Worm (Caenorhabditis elegans) whole organism, L4 larva: ENCODE measurements around the gene plc-4.

Experiments
- F26F4.8 ChIP-seq: fragments of 200-800 bp; sonication (Bioruptor generic); conservative IDR thresholded peaks from 2 replicates; pipeline ENCODE4 v1.3.6; 2022; ENCODE audit warnings: missing genetic modification characterization, missing compliant biosample characterization
- F49E8.2 ChIP-seq: sonication (generic microtip); optimal IDR thresholded peaks from 2 replicates; lab custom pipeline; 2016; ENCODE audit warnings: missing compliant biosample characterization, mild to moderate bottlenecking, missing genetic modification characterization, borderline replicate concordance
- R02D3.7 ChIP-seq: fragments of 150-350 bp; sonication (generic microtip); optimal IDR thresholded peaks from 3 replicates; lab custom pipeline; 2014; ENCODE audit warnings: missing biosample characterization, missing genetic modification characterization
- T20F7.1 ChIP-seq: fragments of 200-800 bp; sonication (Bioruptor generic); optimal IDR thresholded peaks from 2 replicates; lab custom pipeline; 2018; ENCODE audit warnings: mild to moderate bottlenecking, missing genetic modification characterization, missing compliant biosample characterization
- T26A8.4 ChIP-seq: fragments of 200-800 bp; sonication (Bioruptor generic); IDR thresholded peaks from 2 replicates; pipeline ENCODE4 v1.3.6; 2022; ENCODE audit warnings: missing genetic modification characterization, missing compliant biosample characterization
- Y48G9A.11 ChIP-seq: fragments of 200-800 bp; sonication (Bioruptor generic); IDR thresholded peaks from 2 replicates; pipeline ENCODE4 v1.3.6; 2022; ENCODE audit warnings: missing genetic modification reagents, missing genetic modification characterization, missing compliant biosample characterization
- Y75B8A.6 ChIP-seq: fragments of 200-800 bp; sonication (Bioruptor generic); IDR thresholded peaks from 2 replicates; pipeline ENCODE4 v1.3.6; 2022; ENCODE audit warnings: missing genetic modification reagents, missing genetic modification characterization, missing compliant biosample characterization
- ZK337.2 ChIP-seq: fragments of 200-800 bp; sonication (Bioruptor generic); IDR thresholded peaks from 2 replicates; pipeline ENCODE4 v1.3.6; 2022; ENCODE audit warnings: missing genetic modification reagents, missing genetic modification characterization, missing compliant biosample characterization
- ZK546.5 ChIP-seq, 2 experiments: sonication (generic microtip); optimal IDR thresholded peaks; 2 replicates each; lab custom pipeline; 2017; ENCODE audit warnings: missing biosample characterization in 2 of 2, missing genetic modification characterization in 2 of 2
- aha-1 ChIP-seq: fragments of 150-350 bp; peaks from one replicate; lab custom pipeline; 2014; ENCODE audit warnings: missing biosample characterization, missing genetic modification characterization
- ceh-20 ChIP-seq: fragments of 200-800 bp; sonication (Bioruptor generic); IDR thresholded peaks from 2 replicates; pipeline ENCODE4 v1.3.6; 2022; ENCODE audit warnings: missing genetic modification reagents, missing genetic modification characterization, missing compliant biosample characterization
- ceh-44 ChIP-seq: fragments of 200-800 bp; sonication (Bioruptor generic); IDR thresholded peaks from 2 replicates; pipeline ENCODE4 v1.3.6; 2022; ENCODE audit warnings: missing genetic modification reagents, missing genetic modification characterization, missing compliant biosample characterization
- ctbp-1 ChIP-seq: fragments of 200-800 bp; sonication (Bioruptor generic); IDR thresholded peaks from 2 replicates; pipeline ENCODE4 v1.3.6; 2022; ENCODE audit warnings: missing genetic modification reagents, missing genetic modification characterization, missing compliant biosample characterization
- dmd-6 ChIP-seq: fragments of 200-800 bp; sonication (Bioruptor generic); IDR thresholded peaks from 2 replicates; pipeline ENCODE4 v1.3.6; 2022; ENCODE audit warnings: missing genetic modification reagents, missing genetic modification characterization, missing compliant biosample characterization
- dpl-1 ChIP-seq: fragments of 150-350 bp; optimal IDR thresholded peaks from 2 replicates; lab custom pipeline; 2014; ENCODE audit warnings: missing biosample characterization, missing genetic modification reagents, missing genetic modification characterization
- egl-27 ChIP-seq: sonication (generic microtip); optimal IDR thresholded peaks from 3 replicates; lab custom pipeline; 2017; ENCODE audit warnings: missing biosample characterization, missing genetic modification reagents, missing genetic modification characterization
- fkh-10 ChIP-seq: fragments of 150-350 bp; optimal IDR thresholded peaks from 2 replicates; lab custom pipeline; 2014; ENCODE audit warnings: missing biosample characterization, missing genetic modification reagents, missing genetic modification characterization
- fos-1 ChIP-seq: fragments of 150-350 bp; optimal IDR thresholded peaks from 2 replicates; lab custom pipeline; 2014; ENCODE audit warnings: missing biosample characterization, missing genetic modification characterization
- gei-8 ChIP-seq: fragments of 200-800 bp; sonication (Bioruptor generic); optimal IDR thresholded peaks from 2 replicates; lab custom pipeline; 2018; ENCODE audit warnings: mild to moderate bottlenecking, missing genetic modification characterization, missing compliant biosample characterization
- hlh-11 ChIP-seq: fragments of 200-800 bp; sonication (Bioruptor generic); optimal IDR thresholded peaks from 2 replicates; lab custom pipeline; 2018; ENCODE audit warnings: mild to moderate bottlenecking, missing genetic modification characterization, missing compliant biosample characterization
- hmg-1.1 ChIP-seq: fragments of 200-800 bp; sonication (Bioruptor generic); IDR thresholded peaks from 2 replicates; pipeline ENCODE4 v1.3.6; 2022; ENCODE audit warnings: missing genetic modification reagents, missing genetic modification characterization, missing compliant biosample characterization
- lim-7 ChIP-seq: fragments of 200-800 bp; sonication (Bioruptor generic); IDR thresholded peaks from 2 replicates; pipeline ENCODE4 v1.3.6; 2022; ENCODE audit warnings: missing genetic modification characterization, missing compliant biosample characterization
- lin-38 ChIP-seq: fragments of 200-800 bp; sonication (Bioruptor generic); IDR thresholded peaks from 2 replicates; pipeline ENCODE4 v1.3.6; 2022; ENCODE audit warnings: missing genetic modification reagents, missing genetic modification characterization, missing compliant biosample characterization
- mes-2 ChIP-seq: sonication (generic microtip); optimal IDR thresholded peaks from 2 replicates; lab custom pipeline; 2016; ENCODE audit warnings: missing genotype, mild to moderate bottlenecking, missing genetic modification characterization, missing compliant biosample characterization; ENCODE audit not compliant: poor library complexity, severe bottlenecking
- mxl-2 ChIP-seq: fragments of 200-800 bp; sonication (Bioruptor generic); conservative IDR thresholded peaks from 2 replicates; pipeline ENCODE4 v1.3.6; 2022; ENCODE audit warnings: missing genetic modification reagents, missing genetic modification characterization, missing compliant biosample characterization
- nhr-102 ChIP-seq: sonication (generic microtip); optimal IDR thresholded peaks from 2 replicates; lab custom pipeline; 2016; ENCODE audit warnings: mild to moderate bottlenecking, missing genetic modification characterization, moderate library complexity, missing compliant biosample characterization
- nhr-11 ChIP-seq: fragments of 150-350 bp; optimal IDR thresholded peaks from 2 replicates; lab custom pipeline; 2014; ENCODE audit warnings: missing biosample characterization, missing genetic modification characterization
- nhr-237 ChIP-seq: sonication (generic microtip); optimal IDR thresholded peaks from 2 replicates; lab custom pipeline; 2017; ENCODE audit warnings: missing biosample characterization, missing genetic modification characterization
- nhr-41 ChIP-seq: fragments of 200-800 bp; sonication (Bioruptor generic); IDR thresholded peaks from 2 replicates; pipeline ENCODE4 v1.3.6; 2022; ENCODE audit warnings: missing genetic modification reagents, missing genetic modification characterization, missing compliant biosample characterization
- nhr-48 ChIP-seq: sonication (generic microtip); optimal IDR thresholded peaks from 2 replicates; lab custom pipeline; 2016; ENCODE audit warnings: mild to moderate bottlenecking, missing genetic modification characterization, missing compliant biosample characterization
- nhr-76 ChIP-seq: fragments of 150-350 bp; optimal IDR thresholded peaks from 2 replicates; lab custom pipeline; 2014; ENCODE audit warnings: missing biosample characterization, missing genetic modification characterization
- pha-4 ChIP-seq, 2 experiments: fragments of 150-350 bp in 1 of 2; fragments of 200-800 bp in 1 of 2; sonication (Bioruptor generic) in 1 of 2; IDR thresholded peaks in 1 of 2; optimal IDR thresholded peaks in 1 of 2; 2 replicates each; pipeline versions ENCODE4 v1.3.6 to Lab custom; 2014 to 2022; ENCODE audit warnings: missing genetic modification characterization in 2 of 2, missing genetic modification reagents in 2 of 2, missing biosample characterization in 1 of 2, missing compliant biosample characterization in 1 of 2
- pqm-1 ChIP-seq: sonication (generic microtip); optimal IDR thresholded peaks from 2 replicates; lab custom pipeline; 2017; ENCODE audit warnings: missing biosample characterization, missing genetic modification characterization
- set-16 ChIP-seq: fragments of 200-800 bp; sonication (Bioruptor generic); IDR thresholded peaks from 2 replicates; pipeline ENCODE4 v1.3.6; 2022; ENCODE audit warnings: missing genetic modification reagents, missing genetic modification characterization, missing compliant biosample characterization
- snpc-1.2 ChIP-seq: fragments of 200-800 bp; sonication (Bioruptor generic); IDR thresholded peaks from 2 replicates; pipeline ENCODE4 v1.3.6; 2022; ENCODE audit warnings: missing genetic modification reagents, missing genetic modification characterization, missing compliant biosample characterization
- snpc-4 ChIP-seq: fragments of 150-350 bp; optimal IDR thresholded peaks from 2 replicates; lab custom pipeline; 2014; ENCODE audit warnings: missing biosample characterization, missing genetic modification characterization
- spr-3 ChIP-seq: fragments of 200-800 bp; sonication (Bioruptor generic); optimal IDR thresholded peaks from 2 replicates; lab custom pipeline; 2018; ENCODE audit warnings: mild to moderate bottlenecking, missing genetic modification characterization, missing compliant biosample characterization
- tag-97 ChIP-seq: fragments of 200-800 bp; sonication (Bioruptor generic); IDR thresholded peaks from 2 replicates; pipeline ENCODE4 v1.3.6; 2022; ENCODE audit warnings: missing genetic modification characterization, missing compliant biosample characterization
- unc-130 ChIP-seq: sonication (generic microtip); optimal IDR thresholded peaks from 2 replicates; lab custom pipeline; 2016; ENCODE audit warnings: missing genetic modification reagents, missing genetic modification characterization, missing compliant biosample characterization
- vab-7 ChIP-seq: fragments of 200-800 bp; sonication (Bioruptor generic); IDR thresholded peaks from 2 replicates; pipeline ENCODE4 v1.3.6; 2022; ENCODE audit warnings: missing genetic modification reagents, missing genetic modification characterization, missing compliant biosample characterization
- zag-1 ChIP-seq: fragments of 150-350 bp; optimal IDR thresholded peaks from 2 replicates; lab custom pipeline; 2014; ENCODE audit warnings: missing biosample characterization, missing genetic modification characterization
- zfp-2 ChIP-seq: sonication (generic microtip); optimal IDR thresholded peaks from 2 replicates; lab custom pipeline; 2016; ENCODE audit warnings: mild to moderate bottlenecking, missing genetic modification characterization, missing compliant biosample characterization
- zfp-3 ChIP-seq: fragments of 200-800 bp; sonication (Bioruptor generic); conservative IDR thresholded peaks from 2 replicates; pipeline ENCODE4 v1.3.6; 2022; ENCODE audit warnings: missing genetic modification reagents, missing genetic modification characterization, missing compliant biosample characterization
- zip-2 ChIP-seq: fragments of 150-350 bp; optimal IDR thresholded peaks from 2 replicates; lab custom pipeline; 2014; ENCODE audit warnings: missing biosample characterization, missing genetic modification characterization

The plc-4 gene

ce11 chrIV:7478134-7478533 lies 34.3 kb downstream of the plc-4 start, which contains the start of gene rod-1:
Gene rod-1 (plus strand): TSS chrIV:7478452.
- TF ChIP-seq dmd-6 (GFP tag; lab: Robert Waterston, UW) (no peak), fkh-10 (GFP tag; lab: Kevin White, UChicago) (peak; percentile 12), aha-1 (tag; lab: Kevin White, UChicago) (peak; percentile 57), T26A8.4 (GFP tag; lab: Robert Waterston, UW) (no peak), dpl-1 (peak; percentile 69)

- no peak for TF ChIP-seq pqm-1 (tag; lab: Kevin White, UChicago)
- peak; percentile 66 for TF ChIP-seq lin-38 (GFP tag; lab: Robert Waterston, UW)
- TF ChIP-seq zfp-2 (tag; lab: Kevin White, UChicago): no peak
- TF ChIP-seq ceh-44 (GFP tag; lab: Robert Waterston, UW): 0 out of 2 replicates have a peak, but pooled peaks have one; percentile 12
- TF ChIP-seq dpl-1: no peak
- TF ChIP-seq T20F7.1 (GFP tag; lab: Kevin White, UChicago): no peak
- peak; percentile 74 for TF ChIP-seq F49E8.2 (tag; lab: Kevin White, UChicago)
- TF ChIP-seq vab-7 (GFP tag; lab: Robert Waterston, UW): no peak
- no peak for TF ChIP-seq R02D3.7 (tag; lab: Kevin White, UChicago)
- no peak for TF ChIP-seq nhr-41 (GFP tag; lab: Robert Waterston, UW)
- TF ChIP-seq Y75B8A.6 (GFP tag; lab: Robert Waterston, UW): no peak
- TF ChIP-seq ctbp-1 (GFP tag; lab: Robert Waterston, UW): no peak
- no peak for TF ChIP-seq mes-2
- no peak for TF ChIP-seq fos-1
- no peak for TF ChIP-seq snpc-4
- TF ChIP-seq nhr-237 (tag; lab: Kevin White, UChicago): no peak
- TF ChIP-seq zfp-3 (GFP tag; lab: Robert Waterston, UW): no peak
- TF ChIP-seq tag-97 (GFP tag; lab: Robert Waterston, UW): no peak
- no peak for TF ChIP-seq aha-1 (tag; lab: Kevin White, UChicago)
- TF ChIP-seq egl-27 (tag; lab: Kevin White, UChicago): no peak
- TF ChIP-seq ZK337.2 (GFP tag; lab: Robert Waterston, UW): no peak
- no peak for TF ChIP-seq nhr-11 (tag; lab: Kevin White, UChicago)
- no peak for TF ChIP-seq set-16
- TF ChIP-seq unc-130 (GFP tag; lab: Kevin White, UChicago): peak; percentile 85
- no peak for TF ChIP-seq nhr-102 (tag; lab: Kevin White, UChicago)
- TF ChIP-seq snpc-1.2 (GFP tag; lab: Robert Waterston, UW): peak; percentile 76
- no peak for TF ChIP-seq F26F4.8 (GFP tag; lab: Robert Waterston, UW)
- no peak for TF ChIP-seq hlh-11 (tag; lab: Kevin White, UChicago)
- TF ChIP-seq hmg-1.1 (GFP tag; lab: Robert Waterston, UW): no peak
- TF ChIP-seq spr-3 (GFP tag; lab: Kevin White, UChicago): no peak
- no peak for TF ChIP-seq mxl-2 (GFP tag; lab: Robert Waterston, UW)
- no peak for TF ChIP-seq pha-4 (GFP tag; IDR thresholded peaks at IDR 0.05; lab: Robert Waterston, UW)
- no peak for TF ChIP-seq pha-4 (tag; optimal IDR thresholded peaks at IDR 0.05; lab: Kevin White, UChicago)
- no peak for TF ChIP-seq ZK546.5 (tag; optimal IDR thresholded peaks at IDR 0.05; lab: Kevin White, UChicago)
- TF ChIP-seq zip-2 (tag; lab: Kevin White, UChicago): no peak
- no peak for TF ChIP-seq gei-8 (GFP tag; lab: Kevin White, UChicago)
- TF ChIP-seq nhr-76 (tag; lab: Kevin White, UChicago): no peak
- TF ChIP-seq lim-7 (GFP tag; lab: Robert Waterston, UW): no peak
- no peak for TF ChIP-seq zag-1 (tag; lab: Kevin White, UChicago)
- TF ChIP-seq nhr-48 (tag; lab: Kevin White, UChicago): no peak
- TF ChIP-seq Y48G9A.11 (GFP tag; lab: Robert Waterston, UW): peak; percentile 62
- no peak for TF ChIP-seq ceh-20 (GFP tag; lab: Robert Waterston, UW)
These were observed 34.8 kb downstream of the plc-4 start for ce11 chrIV:7477697-7478096.
